Worm (Caenorhabditis elegans): ENCODE measurements around the gene egl-3.
A peak's percentile ranks its signal among the peaks of the same experiment; 100 is the strongest.

DNA sequence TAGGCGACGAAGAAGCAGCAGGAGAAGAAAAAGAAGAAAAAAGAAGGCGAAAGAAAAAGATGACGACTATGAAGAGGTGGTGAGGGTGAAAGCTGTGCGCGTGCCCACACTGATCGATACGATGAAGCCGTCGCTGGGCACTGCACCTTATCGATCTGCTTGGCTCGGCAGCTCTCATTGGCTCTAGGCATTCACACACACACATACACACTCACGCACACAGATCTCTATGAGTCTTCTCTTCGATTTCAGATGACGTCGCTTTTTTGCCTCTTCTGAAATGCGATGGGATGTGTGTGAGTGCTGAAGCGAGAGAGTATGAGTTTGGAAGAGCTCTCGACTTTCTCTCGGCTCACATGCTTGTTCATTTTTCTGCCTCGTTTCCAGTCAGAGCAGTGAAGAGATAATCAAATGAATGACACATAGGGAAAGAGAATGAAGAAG is 1.1 kb upstream of the egl-3 start:
- TF ChIP-seq zag-1 (tag; optimal IDR thresholded peaks at IDR 0.05), result peak; percentile 69
- peak; percentile 66 for TF ChIP-seq unc-62 (GFP tag; optimal IDR thresholded peaks at IDR 0.05)
- peak; percentile 79 for TF ChIP-seq nhr-11 (tag; optimal IDR thresholded peaks at IDR 0.05)
- TF ChIP-seq lin-39 (tag; optimal IDR thresholded peaks at IDR 0.05), result peak; percentile 85
- no peak for TF ChIP-seq unc-39 (tag; optimal IDR thresholded peaks at IDR 0.05)
- no peak for TF ChIP-seq nhr-77 (tag; optimal IDR thresholded peaks at IDR 0.05)
